Worm (Caenorhabditis elegans): ENCODE measurements around the gene F26G1.9.

The F26G1.9 gene

DNA sequence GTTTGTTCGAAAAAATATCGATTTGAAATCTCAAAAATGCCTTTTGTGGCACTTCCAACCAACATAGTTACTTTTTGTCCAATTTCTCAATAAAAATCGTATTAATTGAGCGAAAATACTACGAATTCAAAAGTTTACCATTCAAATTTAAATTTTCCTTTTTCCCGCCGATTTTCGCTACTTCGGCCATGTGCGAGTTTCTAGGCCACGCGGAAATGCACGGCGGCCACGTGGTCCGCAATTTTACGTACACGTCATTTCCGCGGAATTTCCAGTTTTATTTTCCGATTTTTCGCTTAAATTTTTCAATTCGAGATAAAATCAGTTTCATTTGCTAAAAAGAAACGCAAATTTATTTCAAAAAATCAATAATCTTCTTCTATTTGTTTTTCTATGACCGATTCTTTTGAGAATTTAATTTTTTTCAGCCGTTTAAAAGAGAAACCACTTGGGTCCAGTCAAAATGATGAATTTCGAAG, 33.8 kb downstream of the F26G1.9 start, which contains the start of gene eas-1 (continued):
- TF ChIP-seq lin-13 (GFP tag; optimal IDR thresholded peaks at IDR 0.05) (peak; percentile 37), lin-15B (tag; optimal IDR thresholded peaks at IDR 0.05) (peak; percentile 55), nhr-71 (tag; optimal IDR thresholded peaks at IDR 0.05) (peak; percentile 91), nhr-90 (tag; optimal IDR thresholded peaks at IDR 0.05; ENCODE audit: poor library complexity) (peak; percentile 90), C04F5.9 (tag; optimal IDR thresholded peaks at IDR 0.05) (peak; percentile 78), ces-1 (GFP tag; optimal IDR thresholded peaks at IDR 0.05) (no peak), hlh-17 (GFP tag; optimal IDR thresholded peaks at IDR 0.05; ENCODE audit: borderline replicate concordance) (no peak), hlh-4 (tag; optimal IDR thresholded peaks at IDR 0.05) (no peak), ets-5 (GFP tag; IDR thresholded peaks at IDR 0.05) (no peak), nhr-11 (tag; optimal IDR thresholded peaks at IDR 0.05) (no peak), lin-35 (GFP tag; optimal IDR thresholded peaks at IDR 0.05) (peak; percentile 96 to 97), skn-1 (tag; optimal IDR thresholded peaks at IDR 0.05) (peak; percentile 78), nhr-20 (tag; optimal IDR thresholded peaks at IDR 0.05) (peak; percentile 86), vab-15 (tag; optimal IDR thresholded peaks at IDR 0.05) (peak; percentile 57), dsc-1 (tag; optimal IDR thresholded peaks at IDR 0.05) (peak; percentile 86), dpl-1 (GFP tag; optimal IDR thresholded peaks at IDR 0.05) (peak; percentile 92 to 96 (median 95)), ceh-63 (GFP tag; optimal IDR thresholded peaks at IDR 0.05) (no peak), ama-1 (optimal IDR thresholded peaks at IDR 0.05) (no peak), F16B12.6 (tag; optimal IDR thresholded peaks at IDR 0.05) (peak; percentile 81), mef-2 (tag; optimal IDR thresholded peaks at IDR 0.05) (peak; percentile 9), egl-13 (tag; optimal IDR thresholded peaks at IDR 0.05) (peak; percentile 84), grh-1 (GFP tag; IDR thresholded peaks at IDR 0.05) (peak; percentile 61), mdl-1 (tag; optimal IDR thresholded peaks at IDR 0.05) (peak; percentile 20 to 88), unc-86 (tag; optimal IDR thresholded peaks at IDR 0.05) (peak; percentile 75), nhr-84 (tag; optimal IDR thresholded peaks at IDR 0.05) (no peak), xbp-1 (tag; optimal IDR thresholded peaks at IDR 0.05) (peak; percentile 97), unc-130 (tag; optimal IDR thresholded peaks at IDR 0.05) (peak; percentile 18), lin-39 (tag; optimal IDR thresholded peaks at IDR 0.05) (peak; percentile 35), pqm-1 (tag; optimal IDR thresholded peaks at IDR 0.05) (no peak), Y116A8C.19 (tag; optimal IDR thresholded peaks at IDR 0.05; ENCODE audit: borderline replicate concordance) (peak; percentile 52), sup-37 (GFP tag; optimal IDR thresholded peaks at IDR 0.05) (no peak), nhr-76 (tag; optimal IDR thresholded peaks at IDR 0.05) (no peak), efl-1 (optimal IDR thresholded peaks at IDR 0.05) (peak; percentile 97 to 100), efl-1 (GFP tag; optimal IDR thresholded peaks at IDR 0.05 in 1 of 2) (peak; percentile 96 to 99), alr-1 (tag; optimal IDR thresholded peaks at IDR 0.05; ENCODE audit: borderline replicate concordance) (no peak), fkh-4 (tag; optimal IDR thresholded peaks at IDR 0.05; ENCODE audit: borderline replicate concordance) (peak; percentile 86), aha-1 (tag; optimal IDR thresholded peaks at IDR 0.05) (no peak), ztf-4 (tag; optimal IDR thresholded peaks at IDR 0.05) (no peak), blmp-1 (tag; optimal IDR thresholded peaks at IDR 0.05) (peak; percentile 73), elt-2 (tag; optimal IDR thresholded peaks at IDR 0.05) (peak; percentile 91), ceh-88 (GFP tag; IDR thresholded peaks at IDR 0.05) (peak; percentile 57; the same call in 1 of the 2 replicates), fkh-8 (tag; optimal IDR thresholded peaks at IDR 0.05) (peak; percentile 82), nhr-85 (tag) (peak; percentile 88), aly-2 (tag; optimal IDR thresholded peaks at IDR 0.05) (no peak), rnt-1 (tag; optimal IDR thresholded peaks at IDR 0.05) (peak; percentile 98), nhr-47 (tag; optimal IDR thresholded peaks at IDR 0.05) (peak; percentile 92), unc-98 (GFP tag; IDR thresholded peaks at IDR 0.05) (peak; percentile 85), lsy-2 (tag; optimal IDR thresholded peaks at IDR 0.05) (peak; percentile 82 to 87), pax-3 (tag; optimal IDR thresholded peaks at IDR 0.05) (peak; percentile 87), ceh-90 (tag; optimal IDR thresholded peaks at IDR 0.05) (peak; percentile 93), pag-3 (tag; optimal IDR thresholded peaks at IDR 0.05; ENCODE audit: borderline replicate concordance, insufficient read depth) (no peak), fkh-10 (GFP tag; optimal IDR thresholded peaks at IDR 0.05) (peak; percentile 25), snpc-4 (tag; optimal IDR thresholded peaks at IDR 0.05) (peak; percentile 67)
